Fruit fly (Drosophila melanogaster) Kc167 (cell line): ENCODE measurements around the gene CG5568.

Source experiments
- Myc ChIP-seq: fragments of >200 bp; optimal IDR thresholded peaks from 2 replicates; lab custom pipeline; 2017; ENCODE audit warnings: missing external identifiers
- h ChIP-seq: fragments of >200 bp; optimal IDR thresholded peaks from 3 replicates; lab custom pipeline; 2018; ENCODE audit warnings: missing external identifiers
- insv ChIP-seq: fragments of >200 bp; optimal IDR thresholded peaks from 3 replicates; lab custom pipeline; 2018; ENCODE audit warnings: missing external identifiers
- psq ChIP-seq: fragments of >200 bp; optimal IDR thresholded peaks from 2 replicates; lab custom pipeline; 2017; ENCODE audit warnings: missing external identifiers
- ttk ChIP-seq: sonication (Bioruptor generic); optimal IDR thresholded peaks from 2 replicates; lab custom pipeline; 2017; ENCODE audit warnings: missing external identifiers

DNA sequence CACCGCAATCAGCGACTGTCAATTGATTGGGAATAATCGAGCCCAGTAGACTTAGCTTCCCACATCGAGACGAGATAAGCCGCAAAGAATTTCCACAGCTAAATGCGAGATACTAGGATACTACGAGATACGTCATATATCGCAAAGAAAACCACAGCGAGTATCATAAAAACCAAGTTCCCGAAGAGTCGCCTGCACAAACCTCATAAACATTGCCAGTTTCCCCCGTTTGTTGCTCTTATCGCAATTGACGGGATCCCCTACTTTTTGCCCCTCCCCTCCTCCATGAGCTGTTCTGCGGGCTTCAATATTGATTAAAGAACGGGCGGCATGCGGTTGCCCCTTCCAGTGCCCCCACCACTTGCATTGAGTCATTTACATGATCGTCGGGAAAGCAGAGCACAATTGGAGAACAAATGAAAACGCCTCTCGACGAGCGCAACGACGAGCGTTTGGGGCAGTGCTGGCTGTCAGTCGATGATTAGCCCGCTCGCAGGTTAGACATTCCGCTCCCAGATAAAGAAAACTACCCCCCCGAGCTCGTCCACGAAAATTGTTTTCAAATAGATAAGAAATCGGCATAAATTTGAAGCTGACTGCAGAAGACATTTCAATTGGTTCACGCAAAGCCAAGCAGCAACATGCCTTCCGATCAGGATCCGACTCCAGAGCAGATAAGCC, 50.8 kb downstream of the CG5568 start, which contains the start of gene CG32407:
- TF ChIP-seq psq (lab: Kevin White, UChicago) (no peak), h (no peak), insv (lab: Kevin White, UChicago) (no peak), Myc (lab: Kevin White, UChicago) (no peak), ttk (lab: Kevin White, UChicago) (no peak)
